Fruit fly (Drosophila melanogaster): ENCODE results near the gene Naglu.

- TF ChIP-seq CG1620 (GFP tag; optimal IDR thresholded peaks at IDR 0.05) (no peak), kay (GFP tag; ENCODE audit: borderline replicate concordance) (no peak), CG5204 (GFP tag; optimal IDR thresholded peaks at IDR 0.05) (no peak), CG14711 (tag; optimal IDR thresholded peaks at IDR 0.05) (no peak), Crg-1 (GFP tag; optimal IDR thresholded peaks at IDR 0.05) (no peak), CG7101 (tag; optimal IDR thresholded peaks at IDR 0.05) (no peak), CG12768 (GFP tag; optimal IDR thresholded peaks at IDR 0.05) (no peak), Clk (GFP tag; optimal IDR thresholded peaks at IDR 0.05) (no peak), bab1 (GFP tag; optimal IDR thresholded peaks at IDR 0.05) (no peak), CG33017 (tag; optimal IDR thresholded peaks at IDR 0.05) (no peak), cic (GFP tag; optimal IDR thresholded peaks at IDR 0.05) (no peak), Mnt (GFP tag; optimal IDR thresholded peaks at IDR 0.05) (no peak), tj (GFP tag; optimal IDR thresholded peaks at IDR 0.05) (no peak), cnc (optimal IDR thresholded peaks at IDR 0.05) (no peak)
Observed at dm6 chr2L:8420259-8420930, 8.7 kb upstream of the Naglu start.

Data from whole organism, adult.